Fruit fly (Drosophila melanogaster) whole organism, prepupa: Measurements from ENCODE around the gene MFS3.

Source experiments
- CG10669 ChIP-seq: fragments of 200-800 bp; sonication (Bioruptor generic); optimal IDR thresholded peaks from 3 replicates; lab custom pipeline; 2018; ENCODE audit warnings: missing biosample characterization, mild to moderate bottlenecking, missing genetic modification characterization, moderate library complexity
- CG11294 ChIP-seq: fragments of 200-800 bp; sonication (Bioruptor generic); IDR thresholded peaks from 2 replicates; pipeline ENCODE4 v1.3.6; 2022; ENCODE audit warnings: missing biosample characterization, missing genetic modification characterization
- CG11762 ChIP-seq: fragments of 200-800 bp; sonication (Bioruptor generic); optimal IDR thresholded peaks from 3 replicates; lab custom pipeline; 2016; ENCODE audit warnings: missing biosample characterization, missing genetic modification characterization; ENCODE audit not compliant: insufficient read depth
- CG15336 ChIP-seq: fragments of 200-800 bp; sonication (Bioruptor generic); IDR thresholded peaks from 2 replicates; pipeline ENCODE4 v1.3.6; 2022; ENCODE audit warnings: missing biosample characterization, missing genetic modification characterization
- CG3032 ChIP-seq: fragments of 200-800 bp; optimal IDR thresholded peaks from 2 replicates; lab custom pipeline; 2019; ENCODE audit warnings: missing biosample characterization, mild to moderate bottlenecking, missing genetic modification characterization, moderate library complexity
- CG31627 ChIP-seq: fragments of 200-800 bp; sonication (Bioruptor generic); optimal IDR thresholded peaks from 3 replicates; lab custom pipeline; 2016; ENCODE audit warnings: missing biosample characterization, missing genetic modification characterization
- CG32006 ChIP-seq: fragments of 200-800 bp; sonication (Bioruptor generic); optimal IDR thresholded peaks from 3 replicates; lab custom pipeline; 2017; ENCODE audit warnings: missing biosample characterization, mild to moderate bottlenecking, missing genetic modification characterization
- CG34406 ChIP-seq: fragments of 200-800 bp; sonication (Bioruptor generic); optimal IDR thresholded peaks from 3 replicates; lab custom pipeline; 2016; ENCODE audit warnings: missing biosample characterization, missing genetic modification characterization
- CG3919 ChIP-seq: fragments of 200-800 bp; sonication (Bioruptor generic); optimal IDR thresholded peaks from 3 replicates; lab custom pipeline; 2016; ENCODE audit warnings: missing biosample characterization, missing genetic modification characterization
- CG4318 ChIP-seq: fragments of 200-800 bp; sonication (Bioruptor generic); optimal IDR thresholded peaks from 3 replicates; lab custom pipeline; 2017; ENCODE audit warnings: missing biosample characterization, mild to moderate bottlenecking, missing genetic modification characterization
- CG6276 ChIP-seq: fragments of 200-800 bp; sonication (Bioruptor generic); optimal IDR thresholded peaks from 2 replicates; lab custom pipeline; 2017; ENCODE audit warnings: missing biosample characterization, mild to moderate bottlenecking, missing genetic modification characterization
- CG6792 ChIP-seq: fragments of 200-800 bp; sonication (Bioruptor generic); optimal IDR thresholded peaks from 3 replicates; lab custom pipeline; 2016; ENCODE audit warnings: missing biosample characterization, missing genetic modification characterization
- CG6808 ChIP-seq: fragments of 200-800 bp; sonication (Bioruptor generic); optimal IDR thresholded peaks from 3 replicates; lab custom pipeline; 2017; ENCODE audit warnings: missing biosample characterization, missing genetic modification characterization, mild to moderate bottlenecking, moderate library complexity, missing genetic modification reagents
- CG6854 ChIP-seq: fragments of 200-800 bp; sonication (Bioruptor generic); optimal IDR thresholded peaks from 2 replicates; lab custom pipeline; 2017; ENCODE audit warnings: missing biosample characterization, mild to moderate bottlenecking, missing genetic modification characterization
- CG7368 ChIP-seq: fragments of 200-800 bp; sonication (Bioruptor generic); optimal IDR thresholded peaks from 3 replicates; lab custom pipeline; 2016; ENCODE audit warnings: missing biosample characterization, missing genetic modification characterization
- CG8119 ChIP-seq: fragments of 200-800 bp; sonication (Bioruptor generic); IDR thresholded peaks from 3 replicates; pipeline ENCODE4 v1.3.6; 2022; ENCODE audit warnings: missing biosample characterization, missing genetic modification characterization
- CG9139 ChIP-seq: fragments of 200-800 bp; sonication (Bioruptor generic); optimal IDR thresholded peaks from 3 replicates; lab custom pipeline; 2017; ENCODE audit warnings: missing biosample characterization, mild to moderate bottlenecking, missing genetic modification characterization
- Eip78C ChIP-seq: fragments of 200-800 bp; sonication (Bioruptor generic); peaks from one replicate; lab custom pipeline; 2016; ENCODE audit warnings: missing biosample characterization, missing genetic modification characterization
- Eip93F ChIP-seq: fragments of 200-800 bp; sonication (Bioruptor generic); optimal IDR thresholded peaks from 2 replicates; lab custom pipeline; 2016; ENCODE audit warnings: missing biosample characterization, mild to moderate bottlenecking, missing genetic modification characterization
- Ets21C ChIP-seq: fragments of 200-800 bp; sonication (Bioruptor generic); optimal IDR thresholded peaks from 3 replicates; lab custom pipeline; 2016; ENCODE audit warnings: missing biosample characterization, missing genetic modification characterization
- Gug ChIP-seq: fragments of 200-800 bp; sonication (Bioruptor generic); IDR thresholded peaks from 2 replicates; pipeline ENCODE4 v1.3.6; 2022; ENCODE audit warnings: missing biosample characterization, missing genetic modification characterization
- Hr38 ChIP-seq: sonication (Bioruptor generic); optimal IDR thresholded peaks from 2 replicates; lab custom pipeline; 2016; ENCODE audit warnings: missing biosample characterization, missing genetic modification characterization
- Hr39 ChIP-seq: fragments of 200-800 bp; sonication (Bioruptor generic); optimal IDR thresholded peaks from 2 replicates; lab custom pipeline; 2016; ENCODE audit warnings: missing biosample characterization, missing genetic modification characterization
- Hr4 ChIP-seq: fragments of 200-800 bp; sonication (Bioruptor generic); optimal IDR thresholded peaks from 3 replicates; lab custom pipeline; 2016; ENCODE audit warnings: missing biosample characterization, missing genetic modification characterization
- Lpt ChIP-seq: fragments of 200-800 bp; sonication (Bioruptor generic); optimal IDR thresholded peaks from 3 replicates; lab custom pipeline; 2016; ENCODE audit warnings: missing biosample characterization, missing genetic modification characterization
- Met ChIP-seq: fragments of 200-800 bp; sonication (Bioruptor generic); optimal IDR thresholded peaks from 3 replicates; lab custom pipeline; 2016; ENCODE audit warnings: missing biosample characterization, missing genetic modification characterization
- Smox ChIP-seq: fragments of 200-800 bp; sonication (Bioruptor generic); optimal IDR thresholded peaks from 3 replicates; lab custom pipeline; 2016; ENCODE audit warnings: missing biosample characterization, missing genetic modification characterization
- Sox102F ChIP-seq: fragments of 200-800 bp; sonication (Bioruptor generic); optimal IDR thresholded peaks from 2 replicates; lab custom pipeline; 2016; ENCODE audit warnings: missing biosample characterization, mild to moderate bottlenecking, missing genetic modification characterization
- Sox14 ChIP-seq: fragments of 200-800 bp; sonication (Bioruptor generic); optimal IDR thresholded peaks from 3 replicates; lab custom pipeline; 2016; ENCODE audit warnings: missing biosample characterization, missing genetic modification characterization
- Sox15 ChIP-seq: fragments of 200-800 bp; sonication (Bioruptor generic); optimal IDR thresholded peaks from 3 replicates; lab custom pipeline; 2016; ENCODE audit warnings: missing biosample characterization, missing genetic modification characterization
- acj6 ChIP-seq: fragments of 200-800 bp; sonication (Bioruptor generic); optimal IDR thresholded peaks from 3 replicates; lab custom pipeline; 2016; ENCODE audit warnings: missing biosample characterization, missing genetic modification characterization
- cyc ChIP-seq: fragments of 200-800 bp; sonication (Bioruptor generic); optimal IDR thresholded peaks from 3 replicates; lab custom pipeline; 2016; ENCODE audit warnings: missing biosample characterization, missing genetic modification characterization
- dac ChIP-seq: fragments of 200-800 bp; sonication (Bioruptor generic); optimal IDR thresholded peaks from 2 replicates; lab custom pipeline; 2017; ENCODE audit warnings: missing biosample characterization, mild to moderate bottlenecking, missing genetic modification characterization
- dsx ChIP-seq: fragments of 200-800 bp; optimal IDR thresholded peaks from 3 replicates; lab custom pipeline; 2019; ENCODE audit warnings: missing biosample characterization, mild to moderate bottlenecking, missing genetic modification characterization, moderate library complexity; ENCODE audit not compliant: poor library complexity, severe bottlenecking
- eg ChIP-seq: fragments of 200-800 bp; sonication (Bioruptor generic); IDR thresholded peaks from 3 replicates; pipeline ENCODE4 v1.3.6; 2022; ENCODE audit warnings: missing biosample characterization, missing genetic modification characterization
- fd59A ChIP-seq: fragments of 200-800 bp; sonication (Bioruptor generic); optimal IDR thresholded peaks from 2 replicates; lab custom pipeline; 2017; ENCODE audit warnings: missing biosample characterization, mild to moderate bottlenecking, missing genetic modification characterization, missing genetic modification reagents
- fd85E ChIP-seq: fragments of 200-800 bp; sonication (Bioruptor generic); optimal IDR thresholded peaks from 3 replicates; lab custom pipeline; 2016; ENCODE audit warnings: missing biosample characterization, missing genetic modification characterization
- fkh ChIP-seq: fragments of 200-800 bp; sonication (Bioruptor generic); optimal IDR thresholded peaks from 3 replicates; lab custom pipeline; 2017; ENCODE audit warnings: missing biosample characterization, mild to moderate bottlenecking, missing genetic modification characterization, moderate library complexity
- lz ChIP-seq: fragments of 200-800 bp; sonication (Bioruptor generic); optimal IDR thresholded peaks from 3 replicates; lab custom pipeline; 2016; ENCODE audit warnings: missing biosample characterization, missing genetic modification characterization
- salr ChIP-seq, 2 experiments: fragments of 200-800 bp; sonication (Bioruptor generic); optimal IDR thresholded peaks; 3 replicates each; lab custom pipeline; 2016 to 2018; ENCODE audit warnings: missing biosample characterization in 2 of 2, missing genetic modification characterization in 2 of 2, mild to moderate bottlenecking in 1 of 2
- ss ChIP-seq, 2 experiments: fragments of 200-800 bp; sonication (Bioruptor generic); optimal IDR thresholded peaks; 2 replicates in 1 of 2; 3 replicates in 1 of 2; lab custom pipeline; 2017 to 2018; ENCODE audit warnings: mild to moderate bottlenecking in 2 of 2, missing biosample characterization in 2 of 2, missing genetic modification characterization in 2 of 2, moderate library complexity in 1 of 2
- svp ChIP-seq: fragments of 200-800 bp; sonication (Bioruptor generic); peaks from one replicate; lab custom pipeline; 2016; ENCODE audit warnings: missing biosample characterization, missing genetic modification characterization
- topi ChIP-seq: fragments of 200-800 bp; sonication (Bioruptor generic); optimal IDR thresholded peaks from 3 replicates; lab custom pipeline; 2016; ENCODE audit warnings: missing biosample characterization, missing genetic modification characterization
- vri ChIP-seq: fragments of 200-800 bp; sonication (Bioruptor generic); optimal IDR thresholded peaks from 3 replicates; lab custom pipeline; 2016; ENCODE audit warnings: missing biosample characterization, mild to moderate bottlenecking, missing genetic modification characterization

The MFS3 gene

DNA sequence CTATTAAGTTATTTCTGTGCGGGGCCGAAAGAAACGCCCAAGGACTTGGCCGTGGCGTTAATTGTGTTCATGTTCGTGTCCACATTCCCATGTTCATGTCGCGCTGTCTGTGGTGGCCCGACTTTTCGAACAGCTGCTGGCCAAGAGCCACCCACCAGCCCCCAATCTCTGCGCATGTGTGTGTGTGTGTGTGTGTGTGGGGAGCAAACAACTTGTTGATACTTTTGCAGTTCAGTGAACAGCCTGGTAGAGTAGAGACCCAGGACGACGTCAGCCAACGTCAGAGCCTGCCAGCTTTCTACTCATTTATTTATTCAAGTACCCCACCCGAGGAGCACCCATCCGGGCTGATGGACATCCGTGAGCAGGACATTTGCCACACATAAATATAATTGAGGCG, 6.0 kb upstream of the MFS3 start:
- TF ChIP-seq lz (GFP tag; lab: Kevin White, UChicago) = no peak
- TF ChIP-seq Eip93F = no peak
- TF ChIP-seq CG32006 (GFP tag; lab: Kevin White, UChicago) = no peak
- TF ChIP-seq Met (GFP tag; lab: Kevin White, UChicago) = no peak
- no peak for TF ChIP-seq Gug (GFP tag; lab: Robert Waterston, UW)

DNA sequence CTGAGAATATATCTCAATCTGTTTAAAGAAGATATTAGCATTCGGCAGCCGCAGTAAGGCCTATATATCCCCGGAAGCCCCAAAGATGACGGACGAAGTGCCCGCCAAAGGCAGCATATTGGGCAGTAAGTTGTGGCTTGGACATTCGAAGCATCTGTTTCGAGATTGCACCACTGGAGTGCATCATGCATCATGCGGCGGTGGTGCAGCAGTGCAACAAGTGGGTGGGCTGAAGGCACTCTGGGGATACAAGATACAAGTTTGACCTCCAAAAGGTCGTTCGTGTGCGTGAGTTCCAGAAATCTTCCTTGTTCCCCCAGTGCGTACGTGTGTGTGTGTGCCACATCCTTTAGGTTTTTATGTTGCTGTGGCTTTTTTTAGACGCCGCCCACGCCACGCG, 285 bp downstream of the MFS3 start:
- no peak for TF ChIP-seq ss (GFP tag; optimal IDR thresholded peaks at IDR 0.05; lab: Kevin White, UChicago)
- no peak for TF ChIP-seq Hr4 (GFP tag; lab: Kevin White, UChicago)
- no peak for TF ChIP-seq CG11762 (GFP tag; lab: Kevin White, UChicago)
- TF ChIP-seq Sox102F = no peak
- no peak for TF ChIP-seq CG3032 (tag; lab: Kevin White, UChicago)
- TF ChIP-seq Met (GFP tag; lab: Kevin White, UChicago) = no peak
- TF ChIP-seq Smox (GFP tag; lab: Kevin White, UChicago) = no peak
- TF ChIP-seq CG4318 = no peak
- TF ChIP-seq Gug (GFP tag; lab: Robert Waterston, UW) = no peak
- no peak for TF ChIP-seq fkh
- TF ChIP-seq topi = no peak
- TF ChIP-seq fd85E = no peak
- TF ChIP-seq svp (GFP tag; lab: Kevin White, UChicago) = no peak
- no peak for TF ChIP-seq CG3919 (GFP tag; lab: Kevin White, UChicago)
- TF ChIP-seq CG6792 (GFP tag; lab: Kevin White, UChicago) = no peak
- TF ChIP-seq dsx (GFP tag; lab: Kevin White, UChicago) = no peak
- TF ChIP-seq, all 60 proteins: peak for 0

DNA sequence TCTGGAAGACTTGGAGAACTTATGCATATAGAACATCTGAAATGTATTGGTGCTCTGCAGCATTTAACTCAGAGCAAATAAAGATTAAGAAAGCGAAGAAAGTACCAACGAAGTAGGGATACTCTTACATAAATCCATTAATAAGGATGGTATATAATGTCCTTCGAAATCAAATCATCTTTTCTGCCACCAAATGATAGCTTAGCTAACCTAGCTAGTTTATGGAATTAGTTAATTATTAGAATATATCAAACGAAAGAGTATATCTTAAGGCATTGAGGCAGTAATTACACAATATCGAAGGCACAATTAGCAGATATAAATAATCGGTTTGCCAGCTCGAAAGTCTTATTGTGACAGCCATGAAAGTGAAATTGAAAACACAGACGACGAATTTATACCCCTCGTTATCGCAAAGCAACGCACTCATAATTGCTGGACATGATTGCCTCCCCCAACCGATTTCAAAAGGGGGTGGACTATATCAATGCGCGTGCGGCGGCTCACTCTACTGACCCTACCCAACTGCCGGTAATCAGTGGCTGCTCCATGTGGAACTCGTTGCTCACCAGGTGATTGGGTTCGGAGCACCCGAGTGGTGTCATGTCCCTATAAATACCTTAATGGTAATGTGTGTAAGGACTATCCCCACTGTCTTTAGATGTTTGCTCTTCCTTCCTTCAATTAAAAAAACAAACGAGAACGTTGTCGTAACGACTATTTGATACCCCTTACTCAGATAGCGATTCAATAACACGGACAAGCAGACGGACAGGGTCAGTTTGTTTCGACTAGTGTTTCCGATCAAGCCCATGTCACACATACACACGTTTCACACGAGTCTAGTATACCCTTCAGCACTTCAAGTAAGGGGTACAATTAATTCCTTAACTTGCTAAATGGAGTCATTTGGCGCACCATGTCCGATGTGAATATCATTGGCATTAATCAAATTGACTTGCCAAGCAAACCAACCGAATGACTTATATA, 1.7 kb downstream of the MFS3 start:
- TF ChIP-seq CG8119 (GFP tag; lab: Robert Waterston, UW) (peak; percentile 64), CG34406 (GFP tag; lab: Kevin White, UChicago) (peak; percentile 74), Hr38 (GFP tag; lab: Kevin White, UChicago) (no peak), Hr4 (GFP tag; lab: Kevin White, UChicago) (no peak), Lpt (GFP tag; lab: Kevin White, UChicago) (peak; percentile 13), CG11294 (GFP tag; lab: Robert Waterston, UW) (peak; percentile 32; the same call in 1 of the 2 replicates), Ets21C (peak; percentile 89), CG6792 (GFP tag; lab: Kevin White, UChicago) (peak; percentile 74), svp (GFP tag; lab: Kevin White, UChicago) (peak; percentile 95), fd59A (GFP tag; lab: Kevin White, UChicago) (peak; percentile 45), lz (GFP tag; lab: Kevin White, UChicago) (peak; percentile 91), salr (GFP tag; optimal IDR thresholded peaks at IDR 0.05; lab: Kevin White, UChicago) (peak in 1 of 2 experiments; percentile 2), Hr39 (peak; percentile 94), cyc (GFP tag; lab: Kevin White, UChicago) (peak; percentile 91), Met (GFP tag; lab: Kevin White, UChicago) (peak; percentile 92), Gug (GFP tag; lab: Robert Waterston, UW) (no peak), Sox14 (GFP tag; lab: Kevin White, UChicago) (peak; percentile 87), vri (GFP tag; lab: Kevin White, UChicago) (peak; percentile 99), ss (GFP tag; optimal IDR thresholded peaks at IDR 0.05; lab: Kevin White, UChicago) (no peak), CG31627 (peak; percentile 93), acj6 (GFP tag; lab: Kevin White, UChicago) (peak; percentile 79), Eip78C (GFP tag; lab: Kevin White, UChicago) (peak; percentile 93), CG6808 (GFP tag; lab: Kevin White, UChicago) (no peak), topi (peak; percentile 91), CG9139 (GFP tag; lab: Kevin White, UChicago) (no peak), Smox (GFP tag; lab: Kevin White, UChicago) (peak; percentile 89), CG7368 (GFP tag; lab: Kevin White, UChicago) (peak; percentile 60), CG15336 (GFP tag; lab: Robert Waterston, UW) (peak; percentile 61), CG10669 (GFP tag; lab: Kevin White, UChicago) (peak; percentile 65), eg (GFP tag; lab: Robert Waterston, UW) (peak; percentile 57; the same call in 2 of the 3 replicates), CG6276 (GFP tag; lab: Kevin White, UChicago) (no peak), CG4318 (no peak), CG6854 (GFP tag; lab: Kevin White, UChicago) (peak; percentile 53), Sox15 (GFP tag; lab: Kevin White, UChicago) (peak; percentile 49), dac (GFP tag; lab: Kevin White, UChicago) (no peak)
